Fruit fly (Drosophila melanogaster) whole organism, embryonic: ENCODE measurements around the gene gt.
A peak's percentile ranks its signal among the peaks of the same experiment; 100 is the strongest.

ENCODE experiments used
- ATbp ChIP-seq: fragments of 200-800 bp; sonication (Bioruptor generic); optimal IDR thresholded peaks from 2 replicates; lab custom pipeline; 2017; ENCODE audit warnings: missing biosample characterization, mild to moderate bottlenecking, missing genetic modification characterization, missing genetic modification reagents
- Bdp1 ChIP-seq: fragments of 200-800 bp; sonication (Bioruptor generic); optimal IDR thresholded peaks from 3 replicates; lab custom pipeline; 2016; ENCODE audit warnings: missing biosample characterization, missing genetic modification characterization
- Bgb ChIP-seq: fragments of 200-800 bp; sonication (Bioruptor generic); IDR thresholded peaks from 2 replicates; pipeline ENCODE4 v1.3.6; 2022; ENCODE audit warnings: missing biosample characterization, missing genetic modification characterization; ENCODE audit not compliant: partially characterized antibody
- CG10209 ChIP-seq: fragments of 200-800 bp; sonication (Bioruptor generic); optimal IDR thresholded peaks from 3 replicates; lab custom pipeline; 2017; ENCODE audit warnings: missing biosample characterization, mild to moderate bottlenecking, missing genetic modification characterization, missing genetic modification reagents
- CG15514 ChIP-seq: fragments of 200-800 bp; sonication (Bioruptor generic); optimal IDR thresholded peaks from 3 replicates; lab custom pipeline; 2017; ENCODE audit warnings: missing biosample characterization, missing genetic modification characterization, mild to moderate bottlenecking, moderate library complexity, missing genetic modification reagents
- CG16863 ChIP-seq: fragments of 200-800 bp; sonication (Bioruptor generic); optimal IDR thresholded peaks from 3 replicates; lab custom pipeline; 2016; ENCODE audit warnings: missing biosample characterization, missing genetic modification characterization
- CG17359 ChIP-seq: fragments of 200-800 bp; sonication (Bioruptor generic); optimal IDR thresholded peaks from 3 replicates; lab custom pipeline; 2018; ENCODE audit warnings: missing biosample characterization, mild to moderate bottlenecking, missing genetic modification characterization, moderate library complexity
- CG1792 ChIP-seq: fragments of 200-800 bp; sonication (Bioruptor generic); optimal IDR thresholded peaks from 2 replicates; lab custom pipeline; 2016; ENCODE audit warnings: missing biosample characterization, missing genetic modification characterization
- CG2116 ChIP-seq: fragments of 200-800 bp; sonication (Bioruptor generic); optimal IDR thresholded peaks from 3 replicates; lab custom pipeline; 2018; ENCODE audit warnings: missing biosample characterization, mild to moderate bottlenecking, missing genetic modification characterization
- CG2202 ChIP-seq: fragments of 200-800 bp; sonication (Bioruptor generic); optimal IDR thresholded peaks from 2 replicates; lab custom pipeline; 2018; ENCODE audit warnings: missing biosample characterization, mild to moderate bottlenecking, missing genetic modification characterization
- CG2678 ChIP-seq: fragments of 200-800 bp; sonication (Bioruptor generic); optimal IDR thresholded peaks from 3 replicates; lab custom pipeline; 2019; ENCODE audit warnings: missing biosample characterization, mild to moderate bottlenecking, missing genetic modification characterization, moderate library complexity
- CG30403 ChIP-seq: fragments of 200-800 bp; sonication (Bioruptor generic); optimal IDR thresholded peaks from 3 replicates; lab custom pipeline; 2016; ENCODE audit warnings: missing biosample characterization, missing genetic modification characterization
- CG3065 ChIP-seq: fragments of 200-800 bp; sonication (Bioruptor generic); optimal IDR thresholded peaks from 2 replicates; lab custom pipeline; 2016; ENCODE audit warnings: missing biosample characterization, missing genetic modification characterization
- CG3995 ChIP-seq: fragments of 200-800 bp; sonication (Bioruptor generic); optimal IDR thresholded peaks from 3 replicates; lab custom pipeline; 2016; ENCODE audit warnings: missing biosample characterization, missing genetic modification characterization
- CG4854 ChIP-seq: fragments of 200-800 bp; sonication (Bioruptor generic); optimal IDR thresholded peaks from 2 replicates; lab custom pipeline; 2016; ENCODE audit warnings: missing biosample characterization, missing genetic modification characterization, inconsistent platforms
- CG6689 ChIP-seq: fragments of 200-800 bp; sonication (Bioruptor generic); IDR thresholded peaks from 2 replicates; pipeline ENCODE4 v1.3.6; 2022; ENCODE audit warnings: missing biosample characterization, missing genetic modification characterization
- CG6765 ChIP-seq: fragments of 200-800 bp; sonication (Bioruptor generic); optimal IDR thresholded peaks from 3 replicates; lab custom pipeline; 2017; ENCODE audit warnings: missing biosample characterization, mild to moderate bottlenecking, missing genetic modification characterization
- CG7372 ChIP-seq: fragments of 200-800 bp; sonication (Bioruptor generic); IDR thresholded peaks from 2 replicates; pipeline ENCODE4 v1.3.6; 2022; ENCODE audit warnings: missing biosample characterization, missing genetic modification characterization
- CG7987 ChIP-seq: fragments of 200-800 bp; sonication (Bioruptor generic); optimal IDR thresholded peaks from 2 replicates; lab custom pipeline; 2018; ENCODE audit warnings: missing biosample characterization, mild to moderate bottlenecking, missing genetic modification characterization, moderate library complexity
- CG8765 ChIP-seq: fragments of 200-800 bp; sonication (Bioruptor generic); IDR thresholded peaks from 2 replicates; pipeline ENCODE4 v1.3.6; 2022; ENCODE audit warnings: missing biosample characterization, missing genetic modification characterization
- CG9609 ChIP-seq: fragments of 200-800 bp; sonication (Bioruptor generic); optimal IDR thresholded peaks from 3 replicates; lab custom pipeline; 2016; ENCODE audit warnings: missing biosample characterization, missing genetic modification characterization
- Hsf ChIP-seq: fragments of 200-800 bp; sonication (Bioruptor generic); optimal IDR thresholded peaks from 3 replicates; lab custom pipeline; 2016; ENCODE audit warnings: missing biosample characterization, missing genetic modification characterization
- Med ChIP-seq: fragments of 200-800 bp; sonication (Bioruptor generic); peaks from one replicate; lab custom pipeline; 2016; ENCODE audit warnings: missing biosample characterization, missing genetic modification characterization, mild to moderate bottlenecking, inconsistent platforms, moderate library complexity
- Myb ChIP-seq: fragments of 200-800 bp; sonication (Bioruptor generic); optimal IDR thresholded peaks from 2 replicates; lab custom pipeline; 2016; ENCODE audit warnings: missing biosample characterization, missing genetic modification characterization
- Neu2 ChIP-seq: fragments of 200-800 bp; sonication (Bioruptor generic); optimal IDR thresholded peaks from 3 replicates; lab custom pipeline; 2016; ENCODE audit warnings: missing biosample characterization, missing genetic modification characterization, borderline replicate concordance
- Optix ChIP-seq: fragments of 200-800 bp; sonication (Bioruptor generic); IDR thresholded peaks from 3 replicates; pipeline ENCODE4 v1.3.6; 2022; ENCODE audit warnings: missing biosample characterization, missing genetic modification characterization
- Pdp1 ChIP-seq, 2 experiments: fragments of 200-800 bp; sonication (Bioruptor generic); optimal IDR thresholded peaks; 3 replicates each; lab custom pipeline; 2016; ENCODE audit warnings: missing biosample characterization in 2 of 2, missing genetic modification characterization in 2 of 2, mild to moderate bottlenecking in 1 of 2, moderate library complexity in 1 of 2
- Ptx1 ChIP-seq: fragments of 200-800 bp; sonication (Bioruptor generic); IDR thresholded peaks from 2 replicates; pipeline ENCODE4 v1.3.6; 2022; ENCODE audit warnings: missing biosample characterization, missing genetic modification characterization
- Scr ChIP-seq: fragments of 200-800 bp; sonication (Bioruptor generic); IDR thresholded peaks from 2 replicates; pipeline ENCODE4 v1.3.6; 2022; ENCODE audit warnings: missing biosample characterization, missing genetic modification characterization; ENCODE audit not compliant: partially characterized antibody
- Sin3A ChIP-seq: fragments of >200 bp; optimal IDR thresholded peaks from 2 replicates; lab custom pipeline; 2018
- Six4 ChIP-seq: fragments of 200-800 bp; sonication (Bioruptor generic); optimal IDR thresholded peaks from 2 replicates; lab custom pipeline; 2016; ENCODE audit warnings: missing biosample characterization, missing genetic modification characterization
- Sox100B ChIP-seq: fragments of 200-800 bp; sonication (Bioruptor generic); optimal IDR thresholded peaks from 3 replicates; lab custom pipeline; 2018; ENCODE audit warnings: missing biosample characterization, mild to moderate bottlenecking, missing genetic modification characterization
- Sry-δ ChIP-seq: fragments of 200-800 bp; sonication (Bioruptor generic); optimal IDR thresholded peaks from 2 replicates; lab custom pipeline; 2016; ENCODE audit warnings: missing biosample characterization, missing genetic modification characterization
- abd-A ChIP-seq: fragments of 200-800 bp; sonication (Bioruptor generic); optimal IDR thresholded peaks from 3 replicates; lab custom pipeline; 2019; ENCODE audit warnings: missing biosample characterization, mild to moderate bottlenecking, missing genetic modification characterization, moderate library complexity
- ato ChIP-seq: fragments of 200-800 bp; sonication (Bioruptor generic); IDR thresholded peaks from 2 replicates; pipeline ENCODE4 v1.3.6; 2022; ENCODE audit warnings: missing biosample characterization, missing genetic modification characterization; ENCODE audit not compliant: partially characterized antibody
- bbx ChIP-seq: fragments of 200-800 bp; sonication (Bioruptor generic); IDR thresholded peaks from 2 replicates; pipeline ENCODE4 v1.3.6; 2022; ENCODE audit warnings: missing biosample characterization, missing genetic modification characterization; ENCODE audit not compliant: partially characterized antibody
- bigmax ChIP-seq: fragments of 200-800 bp; sonication (Bioruptor generic); optimal IDR thresholded peaks from 2 replicates; lab custom pipeline; 2018; ENCODE audit warnings: missing biosample characterization, mild to moderate bottlenecking, missing genetic modification characterization
- ems ChIP-seq: fragments of 200-800 bp; sonication (Bioruptor generic); optimal IDR thresholded peaks from 3 replicates; lab custom pipeline; 2016; ENCODE audit warnings: missing biosample characterization, missing genetic modification characterization
- fd96Cb ChIP-seq: fragments of 200-800 bp; sonication (Bioruptor generic); optimal IDR thresholded peaks from 2 replicates; lab custom pipeline; 2018; ENCODE audit warnings: missing biosample characterization, mild to moderate bottlenecking, missing genetic modification characterization, moderate library complexity
- gce ChIP-seq: fragments of 200-800 bp; sonication (Bioruptor generic); IDR thresholded peaks from 3 replicates; pipeline ENCODE4 v1.3.6; 2022; ENCODE audit warnings: missing biosample characterization, missing genetic modification characterization
- jigr1 ChIP-seq: fragments of 200-800 bp; sonication (Bioruptor generic); IDR thresholded peaks from 3 replicates; pipeline ENCODE4 v1.3.6; 2022; ENCODE audit warnings: missing biosample characterization, missing genetic modification characterization
- lmd ChIP-seq: fragments of 200-800 bp; sonication (Bioruptor generic); IDR thresholded peaks from 2 replicates; pipeline ENCODE4 v1.3.6; 2022; ENCODE audit warnings: missing biosample characterization, missing genetic modification characterization
- pros ChIP-seq: fragments of 200-800 bp; sonication (Bioruptor generic); optimal IDR thresholded peaks from 3 replicates; lab custom pipeline; 2019; ENCODE audit warnings: missing biosample characterization, mild to moderate bottlenecking, missing genetic modification characterization, moderate library complexity
- pzg ChIP-seq: fragments of 200-800 bp; sonication (Bioruptor generic); optimal IDR thresholded peaks from 3 replicates; lab custom pipeline; 2018; ENCODE audit warnings: missing biosample characterization, mild to moderate bottlenecking, missing genetic modification characterization, moderate library complexity
- sens ChIP-seq: fragments of 200-800 bp; sonication (Bioruptor generic); peaks from one replicate; lab custom pipeline; 2016; ENCODE audit warnings: missing biosample characterization, missing genetic modification characterization
- seq ChIP-seq: fragments of 200-800 bp; sonication (Bioruptor generic); IDR thresholded peaks from 2 replicates; pipeline ENCODE4 v1.3.6; 2022; ENCODE audit warnings: missing biosample characterization, missing genetic modification characterization
- sim ChIP-seq: fragments of 200-800 bp; sonication (Bioruptor generic); IDR thresholded peaks from 2 replicates; pipeline ENCODE4 v1.3.6; 2022; ENCODE audit warnings: missing biosample characterization, missing genetic modification characterization
- stc ChIP-seq: fragments of 200-800 bp; sonication (Bioruptor generic); IDR thresholded peaks from 2 replicates; pipeline ENCODE4 v1.3.6; 2022; ENCODE audit warnings: missing biosample characterization, missing genetic modification characterization
- vnd ChIP-seq: fragments of 200-800 bp; sonication (Bioruptor generic); IDR thresholded peaks from 3 replicates; pipeline ENCODE4 v1.3.6; 2022; ENCODE audit warnings: missing biosample characterization, missing genetic modification characterization; ENCODE audit not compliant: partially characterized antibody
- vvl ChIP-seq: fragments of 200-800 bp; sonication (Bioruptor generic); IDR thresholded peaks from 2 replicates; pipeline ENCODE4 v1.3.6; 2022; ENCODE audit warnings: missing biosample characterization, missing genetic modification characterization

gt gene

dm6 chrX:2447750-2448299, 19.1 kb upstream of the gt start, which contains the start of gene z (continued):
- TF ChIP-seq Optix (GFP tag; lab: Robert Waterston, UW) (no peak), CG2678 (tag; lab: Kevin White, UChicago) (no peak), Neu2 (GFP tag; lab: Kevin White, UChicago) (no peak), CG1792 (GFP tag; lab: Kevin White, UChicago) (no peak), jigr1 (GFP tag; lab: Robert Waterston, UW) (no peak), bigmax (GFP tag; lab: Kevin White, UChicago) (no peak), fd96Cb (tag; lab: Kevin White, UChicago) (no peak), CG17359 (tag; lab: Kevin White, UChicago) (no peak), CG8765 (GFP tag; lab: Robert Waterston, UW) (no peak), CG30403 (GFP tag; lab: Kevin White, UChicago) (peak; percentile 18), CG3065 (GFP tag; lab: Kevin White, UChicago) (no peak), pros (no peak), CG6689 (GFP tag; lab: Robert Waterston, UW) (no peak), ato (GFP tag; lab: Robert Waterston, UW) (peak; percentile 84), Myb (GFP tag; lab: Kevin White, UChicago) (peak; percentile 62), pzg (GFP tag; lab: Kevin White, UChicago) (peak; percentile 75), bbx (GFP tag; lab: Robert Waterston, UW) (peak; percentile 92), Pdp1 (GFP tag; optimal IDR thresholded peaks at IDR 0.05; lab: Kevin White, UChicago) (peak in 1 of 2 experiments; percentile 33), gce (GFP tag; lab: Robert Waterston, UW) (no peak), abd-A (tag; lab: Kevin White, UChicago) (no peak), stc (GFP tag; lab: Robert Waterston, UW) (no peak), CG3995 (GFP tag; lab: Kevin White, UChicago) (no peak), CG7372 (GFP tag; lab: Robert Waterston, UW) (no peak), CG16863 (GFP tag; lab: Kevin White, UChicago) (peak; percentile 52), CG15514 (GFP tag; lab: Kevin White, UChicago) (peak; percentile 59), CG6765 (GFP tag; lab: Kevin White, UChicago) (no peak), sens (GFP tag; lab: Kevin White, UChicago) (peak; percentile 83)

dm6 chrX:2443798-2444197, 15.0 kb upstream of the gt start, which contains the start of gene tko:
TSS of gene tko (minus strand) at chrX:2443976.
- TF ChIP-seq CG7987 (GFP tag; lab: Kevin White, UChicago) = peak; percentile 53
- no peak for TF ChIP-seq Sox100B
- TF ChIP-seq Sry-δ (GFP tag; lab: Kevin White, UChicago) = peak; percentile 99
- peak; percentile 90 for TF ChIP-seq Scr (GFP tag; lab: Robert Waterston, UW)
- no peak for TF ChIP-seq Ptx1 (GFP tag; lab: Robert Waterston, UW)
- TF ChIP-seq fd96Cb (tag; lab: Kevin White, UChicago) = no peak
- peak; percentile 47 for TF ChIP-seq Sin3A
- no peak for TF ChIP-seq CG2202 (tag; lab: Kevin White, UChicago)
- TF ChIP-seq CG2116 (GFP tag; lab: Kevin White, UChicago) = peak; percentile 62
- TF ChIP-seq vnd (GFP tag; lab: Robert Waterston, UW) = peak; percentile 91
- TF ChIP-seq lmd (GFP tag; lab: Robert Waterston, UW) = no peak
- TF ChIP-seq seq (GFP tag; lab: Robert Waterston, UW) = no peak
- peak; percentile 92 for TF ChIP-seq Med
- TF ChIP-seq CG7372 (GFP tag; lab: Robert Waterston, UW) = no peak
- no peak for TF ChIP-seq ATbp (GFP tag; lab: Kevin White, UChicago)
- TF ChIP-seq CG9609 (GFP tag; lab: Kevin White, UChicago) = peak; percentile 36
- no peak for TF ChIP-seq CG4854 (GFP tag; lab: Kevin White, UChicago)
- TF ChIP-seq sim (GFP tag; lab: Robert Waterston, UW) = no peak
- TF ChIP-seq Myb (GFP tag; lab: Kevin White, UChicago) = peak; percentile 91
- peak; percentile 59; the same call in 1 of the 2 replicates for TF ChIP-seq vvl (GFP tag; lab: Robert Waterston, UW)
- no peak for TF ChIP-seq Six4
- no peak for TF ChIP-seq Bdp1 (GFP tag; lab: Kevin White, UChicago)
- TF ChIP-seq CG10209 (GFP tag; lab: Kevin White, UChicago) = no peak
- peak; percentile 8 for TF ChIP-seq Hsf (GFP tag; lab: Kevin White, UChicago)
- TF ChIP-seq Bgb = peak; percentile 98
- TF ChIP-seq ems = peak; percentile 4
